Worm (Caenorhabditis elegans) whole organism, L1 larva: ENCODE data around the gene F54C8.1.
A peak's percentile ranks its signal among the peaks of the same experiment; 100 is the strongest.
"Not testable (repeated sequence)": the region's sequence is repeated elsewhere in the genome, so short reads cannot be mapped to it uniquely, and the experiment has no call there.

Source experiments
- C16A3.4 ChIP-seq: fragments of 150-350 bp; optimal IDR thresholded peaks from 2 replicates; lab custom pipeline; 2014; ENCODE audit warnings: missing biosample characterization, missing genetic modification characterization
- F16B12.6 ChIP-seq: fragments of 150-350 bp; optimal IDR thresholded peaks from 2 replicates; lab custom pipeline; 2014; ENCODE audit warnings: missing biosample characterization, missing genetic modification characterization
- alr-1 ChIP-seq: fragments of 200-800 bp; sonication (Bioruptor generic); optimal IDR thresholded peaks from 2 replicates; lab custom pipeline; 2018; ENCODE audit warnings: borderline replicate concordance, mild to moderate bottlenecking, missing genetic modification characterization, missing compliant biosample characterization
- dpl-1 ChIP-seq, 3 experiments: fragments of 150-350 bp in 2 of 3; sonication (generic microtip) in 1 of 3; optimal IDR thresholded peaks; 2 replicates each; lab custom pipeline; 2014 to 2017; ENCODE audit warnings: missing biosample characterization in 3 of 3, missing genetic modification characterization in 3 of 3, missing genetic modification reagents in 3 of 3
- dsc-1 ChIP-seq: sonication (generic microtip); optimal IDR thresholded peaks from 2 replicates; lab custom pipeline; 2016; ENCODE audit warnings: mild to moderate bottlenecking, missing genetic modification characterization, missing compliant biosample characterization
- efl-1 ChIP-seq, 4 experiments: fragments of 150-350 bp; optimal IDR thresholded peaks in 3 of 4; peaks in 1 of 4; 1 replicate in 1 of 4; 2 replicates in 3 of 4; lab custom pipeline; 2014; ENCODE audit warnings: missing biosample characterization in 2 of 4, missing genetic modification characterization in 2 of 4, missing genetic modification reagents in 2 of 4
- egl-13 ChIP-seq: sonication (generic microtip); optimal IDR thresholded peaks from 2 replicates; lab custom pipeline; 2016; ENCODE audit warnings: missing genotype, missing genetic modification reagents, missing genetic modification characterization, missing compliant biosample characterization
- egl-27 ChIP-seq, 2 experiments: fragments of 150-350 bp in 1 of 2; sonication (generic microtip); optimal IDR thresholded peaks; 3 replicates each; lab custom pipeline; 2017 to 2018; ENCODE audit warnings: missing biosample characterization in 2 of 2, missing genetic modification characterization in 2 of 2, missing genetic modification reagents in 2 of 2
- elt-2 ChIP-seq: sonication (generic microtip); optimal IDR thresholded peaks from 2 replicates; lab custom pipeline; 2016; ENCODE audit warnings: missing genetic modification characterization, mild to moderate bottlenecking, inconsistent platforms, missing compliant biosample characterization, missing genetic modification reagents
- elt-3 ChIP-seq, 6 experiments: fragments of 150-350 bp in 1 of 6; sonication (generic microtip); optimal IDR thresholded peaks; 2 replicates each; lab custom pipeline; 2017 to 2018; ENCODE audit warnings: missing biosample characterization in 6 of 6, missing genetic modification characterization in 6 of 6, inconsistent platforms in 1 of 6
- ets-5 ChIP-seq: fragments of 200-800 bp; sonication (Bioruptor generic); IDR thresholded peaks from 2 replicates; pipeline ENCODE4 v1.3.6; 2022; ENCODE audit warnings: missing genetic modification characterization, missing compliant biosample characterization
- grh-1 ChIP-seq: fragments of 200-800 bp; sonication (Bioruptor generic); IDR thresholded peaks from 2 replicates; pipeline ENCODE4 v1.3.6; 2022; ENCODE audit warnings: missing genetic modification reagents, missing genetic modification characterization, missing compliant biosample characterization
- isw-1 ChIP-seq: fragments of 200-800 bp; sonication (Bioruptor generic); IDR thresholded peaks from 2 replicates; pipeline ENCODE4 v1.3.6; 2022; ENCODE audit warnings: missing genetic modification characterization, missing compliant biosample characterization
- lin-14 ChIP-seq: fragments of 200-800 bp; sonication (Bioruptor generic); optimal IDR thresholded peaks from 2 replicates; lab custom pipeline; 2018; ENCODE audit warnings: mild to moderate bottlenecking, missing genetic modification characterization, moderate library complexity, missing compliant biosample characterization
- lin-15B ChIP-seq: fragments of 150-350 bp; sonication (generic microtip); optimal IDR thresholded peaks from 3 replicates; lab custom pipeline; 2014; ENCODE audit warnings: missing biosample characterization, missing genetic modification characterization
- lin-35 ChIP-seq, 2 experiments: fragments of 150-350 bp; optimal IDR thresholded peaks; 2 replicates each; lab custom pipeline; 2014; ENCODE audit warnings: missing biosample characterization in 2 of 2, missing genetic modification characterization in 2 of 2, missing genetic modification reagents in 2 of 2
- lir-3 ChIP-seq: sonication (generic microtip); optimal IDR thresholded peaks from 2 replicates; lab custom pipeline; 2016; ENCODE audit warnings: mild to moderate bottlenecking, missing genetic modification characterization, moderate library complexity, missing compliant biosample characterization; ENCODE audit not compliant: poor library complexity
- mdl-1 ChIP-seq, 2 experiments: fragments of 150-350 bp; optimal IDR thresholded peaks; 2 replicates each; lab custom pipeline; 2014 to 2017; ENCODE audit warnings: missing biosample characterization in 2 of 2, missing genetic modification characterization in 2 of 2, inconsistent platforms in 1 of 2
- mef-2 ChIP-seq: fragments of 150-350 bp; optimal IDR thresholded peaks from 2 replicates; lab custom pipeline; 2014; ENCODE audit warnings: missing biosample characterization, missing genetic modification characterization
- mep-1 ChIP-seq: fragments of 150-350 bp; optimal IDR thresholded peaks from 2 replicates; lab custom pipeline; 2014; ENCODE audit warnings: missing biosample characterization, missing genetic modification characterization
- nhr-19 ChIP-seq: fragments of 200-800 bp; sonication (Bioruptor generic); conservative IDR thresholded peaks from 2 replicates; pipeline ENCODE4 v1.3.6; 2022; ENCODE audit warnings: missing genetic modification characterization, missing compliant biosample characterization
- nhr-20 ChIP-seq: sonication (generic microtip); optimal IDR thresholded peaks from 2 replicates; lab custom pipeline; 2016; ENCODE audit warnings: mild to moderate bottlenecking, missing genetic modification characterization, missing compliant biosample characterization
- nhr-47 ChIP-seq: sonication (generic microtip); optimal IDR thresholded peaks from 2 replicates; lab custom pipeline; 2016; ENCODE audit warnings: mild to moderate bottlenecking, missing genetic modification characterization, moderate library complexity, missing compliant biosample characterization
- nhr-71 ChIP-seq: sonication (generic microtip); optimal IDR thresholded peaks from 2 replicates; lab custom pipeline; 2016; ENCODE audit warnings: mild to moderate bottlenecking, missing genetic modification characterization, moderate library complexity, missing compliant biosample characterization
- rnt-1 ChIP-seq: sonication (generic microtip); optimal IDR thresholded peaks from 2 replicates; lab custom pipeline; 2016; ENCODE audit warnings: mild to moderate bottlenecking, missing genetic modification characterization, moderate library complexity, missing compliant biosample characterization
- snpc-4 ChIP-seq: fragments of 150-350 bp; optimal IDR thresholded peaks from 2 replicates; lab custom pipeline; 2014; ENCODE audit warnings: missing biosample characterization, missing genetic modification characterization
- snu-23 ChIP-seq: sonication (generic microtip); optimal IDR thresholded peaks from 2 replicates; lab custom pipeline; 2016; ENCODE audit warnings: missing genetic modification characterization, missing compliant biosample characterization
- sptf-1 ChIP-seq: fragments of 150-350 bp; optimal IDR thresholded peaks from 2 replicates; lab custom pipeline; 2014; ENCODE audit warnings: missing biosample characterization, missing genetic modification characterization
- tlp-1 ChIP-seq: fragments of 150-350 bp; optimal IDR thresholded peaks from 2 replicates; lab custom pipeline; 2014; ENCODE audit warnings: missing biosample characterization, missing genetic modification characterization
- unc-130 ChIP-seq: fragments of 150-350 bp; optimal IDR thresholded peaks from 2 replicates; lab custom pipeline; 2017; ENCODE audit warnings: missing biosample characterization, missing genetic modification characterization, inconsistent platforms
- unc-30 ChIP-seq: sonication (generic microtip); optimal IDR thresholded peaks from 2 replicates; lab custom pipeline; 2017; ENCODE audit warnings: missing biosample characterization, missing genetic modification characterization
- zag-1 ChIP-seq: fragments of 150-350 bp; optimal IDR thresholded peaks from 2 replicates; lab custom pipeline; 2014; ENCODE audit warnings: missing biosample characterization, missing genetic modification characterization

F54C8.1 gene

DNA sequence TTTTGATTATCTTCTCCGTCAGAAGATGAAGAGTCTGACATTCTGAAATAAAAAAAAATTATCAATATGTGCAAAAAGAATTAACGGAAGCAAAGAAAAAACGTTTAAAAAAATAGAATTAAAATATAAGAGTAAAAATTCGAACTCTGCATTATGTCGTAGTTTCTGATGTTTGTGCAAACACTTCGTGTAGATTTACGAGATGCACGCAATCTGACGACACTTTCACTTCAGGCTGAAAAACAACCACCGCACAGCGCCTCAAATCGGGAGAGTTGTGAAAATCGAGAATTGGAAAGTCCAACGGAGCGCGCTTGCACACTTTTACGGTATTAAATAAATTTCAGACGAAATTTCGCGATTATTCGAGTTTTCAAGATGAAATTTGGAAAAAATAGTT, 32.9 kb upstream of the F54C8.1 start, which contains the start of gene T26G10.1 (continued):
- TF ChIP-seq elt-2 (peak; percentile 26), ets-5 (no peak), unc-30 (tag; lab: Kevin White, UChicago) (no peak), mdl-1 (tag; optimal IDR thresholded peaks at IDR 0.05; lab: Kevin White, UChicago) (peak in 1 of 2 experiments; percentile 11), dsc-1 (tag; lab: Kevin White, UChicago) (peak; percentile 75), tlp-1 (no peak), sptf-1 (tag; lab: Kevin White, UChicago) (no peak), elt-3 (tag; optimal IDR thresholded peaks at IDR 0.05; lab: Kevin White, UChicago) (peak in 1 of 6 experiments; percentile 33), F16B12.6 (tag; lab: Kevin White, UChicago) (peak; percentile 94), C16A3.4 (tag; lab: Kevin White, UChicago) (peak; percentile 51), mef-2 (tag; lab: Kevin White, UChicago) (no peak)

DNA sequence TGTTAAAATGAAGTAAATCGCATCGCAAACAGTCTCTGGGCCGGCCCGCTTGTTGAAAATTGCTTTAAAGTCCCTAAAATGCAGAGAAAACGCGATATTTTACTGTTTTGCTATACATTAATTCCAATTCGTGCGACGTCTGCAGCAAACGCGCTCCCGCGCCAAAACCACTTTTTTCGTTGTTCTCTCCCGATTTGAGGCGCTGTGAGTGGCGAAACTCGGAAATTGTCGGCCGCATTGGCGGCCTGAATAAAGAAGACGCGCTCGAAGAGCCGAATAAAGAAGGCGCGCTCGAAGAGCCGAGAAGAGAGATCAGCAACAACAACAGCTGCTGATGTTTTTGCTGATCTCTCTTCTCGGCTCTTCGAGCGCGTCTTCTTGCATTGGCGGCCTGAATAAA, 31.2 kb upstream of the F54C8.1 start:
- TF ChIP-seq lin-35 (GFP tag; optimal IDR thresholded peaks at IDR 0.05; lab: Kevin White, UChicago), result peak in 1 of 2 experiments; percentile 43
- peak in 2 of 3 experiments; percentile 19 to 26 for TF ChIP-seq dpl-1 (GFP tag; optimal IDR thresholded peaks at IDR 0.05; lab: Kevin White, UChicago)
- peak; percentile 29 for TF ChIP-seq lin-14 (GFP tag; lab: Kevin White, UChicago)
- TF ChIP-seq nhr-47 (tag; lab: Kevin White, UChicago), result peak; percentile 35
- peak; percentile 21 to 50 for TF ChIP-seq efl-1 (optimal IDR thresholded peaks at IDR 0.05; lab: Kevin White, UChicago)
- peak; percentile 30 to 54 for TF ChIP-seq efl-1 (GFP tag; optimal IDR thresholded peaks at IDR 0.05 in 1 of 2; lab: Kevin White, UChicago)
- peak; percentile 61 for TF ChIP-seq lin-15B
- TF ChIP-seq nhr-19, result peak; percentile 64
- TF ChIP-seq nhr-71 (tag; lab: Kevin White, UChicago), result peak; percentile 40
- peak; percentile 12 for TF ChIP-seq snu-23 (GFP tag; lab: Kevin White, UChicago)
- TF ChIP-seq grh-1 (GFP tag; lab: Robert Waterston, UW), result peak; percentile 54; the same call in 1 of the 2 replicates
- TF ChIP-seq snpc-4 (tag; lab: Kevin White, UChicago), result peak; percentile 95
- peak; percentile 30 for TF ChIP-seq nhr-20 (tag; lab: Kevin White, UChicago)
- peak; percentile 33 for TF ChIP-seq rnt-1 (tag; lab: Kevin White, UChicago)
- TF ChIP-seq isw-1 (GFP tag; lab: Robert Waterston, UW), result peak; percentile 49

DNA sequence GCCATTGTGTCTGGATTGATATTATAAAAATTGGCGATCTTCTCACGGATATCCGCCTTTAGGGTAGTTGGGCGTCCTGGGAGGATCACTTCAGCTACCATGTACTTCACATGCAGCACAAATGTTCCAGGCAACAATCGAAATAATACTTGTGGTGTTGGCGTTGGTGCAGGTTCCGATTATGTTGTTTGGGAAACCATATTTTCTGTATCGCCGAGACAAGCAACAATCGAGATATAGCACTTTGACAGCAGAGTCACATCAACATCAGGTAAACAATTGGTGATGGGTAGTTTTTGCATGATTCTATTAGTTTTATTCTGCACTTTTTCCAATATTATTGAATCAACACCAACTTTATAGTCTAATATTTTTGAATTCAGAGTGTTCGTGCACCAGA, 26.2 kb upstream of the F54C8.1 start, which contains the start of gene T26G10.3:
T26G10.3 (minus strand) TSS at position 101 of the 400 bp plus-strand sequence.
- TF ChIP-seq efl-1 (optimal IDR thresholded peaks at IDR 0.05; lab: Kevin White, UChicago), result no peak
- peak in 1 of 2 experiments; percentile 14 for TF ChIP-seq efl-1 (GFP tag; optimal IDR thresholded peaks at IDR 0.05 in 1 of 2; lab: Kevin White, UChicago)
- TF ChIP-seq egl-13, result no peak

DNA sequence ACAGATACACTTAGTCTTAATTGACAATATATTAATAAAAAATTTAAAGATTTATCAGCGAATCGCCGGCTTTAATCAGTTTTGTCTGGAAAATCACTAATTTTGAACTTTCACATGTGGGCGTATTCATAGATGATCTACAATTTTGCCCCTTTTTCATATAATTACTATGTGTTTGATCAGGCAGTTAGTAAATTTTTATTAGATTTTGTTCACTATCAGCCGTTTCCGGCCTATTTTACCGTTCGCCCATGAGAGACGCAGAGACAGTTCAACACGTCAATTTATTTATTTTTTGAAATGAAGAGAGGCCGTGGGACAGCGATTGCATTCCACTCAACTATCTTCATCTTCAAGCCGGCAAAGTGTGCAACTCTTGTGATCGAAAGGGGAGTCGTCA, 19.3 kb upstream of the F54C8.1 start, which contains the start of gene T26G10.4:
T26G10.4 (plus strand) TSS at position 301 of the 400 bp plus-strand sequence.
- not testable (repeated sequence) for TF ChIP-seq egl-27 (tag; optimal IDR thresholded peaks at IDR 0.05; lab: Kevin White, UChicago); unc-30 (tag; lab: Kevin White, UChicago); lin-15B

DNA sequence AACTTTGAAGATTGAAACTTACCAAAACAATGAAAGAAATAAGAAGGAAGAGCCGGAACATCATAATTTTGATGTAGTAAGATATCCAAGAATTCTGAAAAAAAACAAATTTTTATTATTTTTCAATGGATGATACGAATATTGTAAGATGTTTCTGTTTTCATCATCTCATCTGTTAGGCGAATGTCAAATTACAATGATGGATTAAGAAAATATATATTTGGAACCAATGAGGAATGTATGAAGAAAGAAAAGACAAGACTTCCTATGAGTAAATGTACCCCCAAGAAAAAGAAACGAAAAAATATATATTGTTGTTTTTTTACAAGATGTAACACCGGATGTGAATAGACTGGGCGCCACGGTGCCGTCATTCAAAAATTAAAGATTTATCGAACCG, 13.2 kb upstream of the F54C8.1 start, which contains the start of gene T26G10.5:
T26G10.5 (minus strand) TSS at position 101 of the 400 bp plus-strand sequence.
- TF ChIP-seq alr-1 (tag; lab: Kevin White, UChicago), result no peak
- TF ChIP-seq lir-3 (tag; lab: Kevin White, UChicago), result no peak
- no peak for TF ChIP-seq lin-14 (GFP tag; lab: Kevin White, UChicago)
- no peak for TF ChIP-seq zag-1
- no peak for TF ChIP-seq mep-1 (tag; lab: Kevin White, UChicago)
- TF ChIP-seq unc-130 (tag; lab: Kevin White, UChicago), result no peak
